Worm (Caenorhabditis elegans) whole organism, mixed stage, embryonic: ENCODE data around the gene nhr-40.

ENCODE experiments used
- M03D4.4 ChIP-seq: sonication (generic microtip); optimal IDR thresholded peaks from 2 replicates; lab custom pipeline; 2017; ENCODE audit warnings: mild to moderate bottlenecking, missing genetic modification characterization, missing compliant biosample characterization
- bed-3 ChIP-seq: fragments of 200-800 bp; sonication (Bioruptor generic); optimal IDR thresholded peaks from 3 replicates; lab custom pipeline; 2018; ENCODE audit warnings: mild to moderate bottlenecking, missing genetic modification characterization, moderate library complexity, missing compliant biosample characterization
- ceh-39 ChIP-seq: fragments of 150-350 bp; optimal IDR thresholded peaks from 2 replicates; lab custom pipeline; 2014; ENCODE audit warnings: missing biosample characterization, missing genetic modification characterization
- ceh-43 ChIP-seq: fragments of 200-800 bp; sonication (Bioruptor generic); optimal IDR thresholded peaks from 2 replicates; lab custom pipeline; 2018; ENCODE audit warnings: mild to moderate bottlenecking, missing genetic modification characterization, moderate library complexity, missing compliant biosample characterization
- ces-1 ChIP-seq: fragments of 150-350 bp; optimal IDR thresholded peaks from 2 replicates; lab custom pipeline; 2014; ENCODE audit warnings: missing biosample characterization, missing genetic modification reagents, missing genetic modification characterization
- cnd-1 ChIP-seq: fragments of 200-800 bp; sonication (Bioruptor generic); optimal IDR thresholded peaks from 2 replicates; lab custom pipeline; 2018; ENCODE audit warnings: mild to moderate bottlenecking, missing genetic modification characterization, missing compliant biosample characterization
- drap-1 ChIP-seq: fragments of 200-800 bp; sonication (Bioruptor generic); optimal IDR thresholded peaks from 3 replicates; lab custom pipeline; 2018; ENCODE audit warnings: mild to moderate bottlenecking, missing genetic modification characterization, missing compliant biosample characterization
- elt-1 ChIP-seq: sonication (generic microtip); optimal IDR thresholded peaks from 2 replicates; lab custom pipeline; 2017; ENCODE audit warnings: missing genetic modification characterization, mild to moderate bottlenecking, missing compliant biosample characterization, antibody characterized with exemption, moderate library complexity, borderline replicate concordance; ENCODE audit not compliant: insufficient read depth
- elt-3 ChIP-seq: fragments of 150-350 bp; optimal IDR thresholded peaks from 2 replicates; lab custom pipeline; 2014; ENCODE audit warnings: missing biosample characterization, missing genetic modification characterization
- hlh-1 ChIP-seq: fragments of 150-350 bp; optimal IDR thresholded peaks from 2 replicates; lab custom pipeline; 2014; ENCODE audit warnings: missing biosample characterization, missing genetic modification reagents, missing genetic modification characterization
- lin-13 ChIP-seq: fragments of 150-350 bp; optimal IDR thresholded peaks from 2 replicates; lab custom pipeline; 2014; ENCODE audit warnings: missing biosample characterization, missing genetic modification characterization
- mab-5 ChIP-seq: fragments of 150-350 bp; optimal IDR thresholded peaks from 2 replicates; lab custom pipeline; 2014; ENCODE audit warnings: missing biosample characterization, missing genetic modification characterization
- mep-1 ChIP-seq: fragments of 150-350 bp; optimal IDR thresholded peaks from 2 replicates; lab custom pipeline; 2017; ENCODE audit warnings: missing biosample characterization, missing genetic modification reagents, missing genetic modification characterization, inconsistent platforms
- mls-2 ChIP-seq: sonication (generic microtip); optimal IDR thresholded peaks from 2 replicates; lab custom pipeline; 2016; ENCODE audit warnings: mild to moderate bottlenecking, missing genetic modification characterization, moderate library complexity, missing compliant biosample characterization
- nhr-12 ChIP-seq: fragments of 150-350 bp; optimal IDR thresholded peaks from 2 replicates; lab custom pipeline; 2014; ENCODE audit warnings: missing biosample characterization, missing genetic modification characterization
- nhr-2 ChIP-seq: fragments of 150-350 bp; optimal IDR thresholded peaks from 2 replicates; lab custom pipeline; 2014; ENCODE audit warnings: missing biosample characterization, missing genetic modification characterization
- nhr-237 ChIP-seq: fragments of 150-350 bp; optimal IDR thresholded peaks from 2 replicates; lab custom pipeline; 2014; ENCODE audit warnings: missing biosample characterization, missing genetic modification characterization
- nhr-28 ChIP-seq: fragments of 150-350 bp; optimal IDR thresholded peaks from 2 replicates; lab custom pipeline; 2014; ENCODE audit warnings: missing biosample characterization, missing genetic modification characterization
- nhr-76 ChIP-seq: sonication (generic microtip); optimal IDR thresholded peaks from 2 replicates; lab custom pipeline; 2017; ENCODE audit warnings: missing biosample characterization, missing genetic modification characterization
- pha-4 ChIP-seq: fragments of 150-350 bp; optimal IDR thresholded peaks from 2 replicates; lab custom pipeline; 2018; ENCODE audit warnings: missing biosample characterization, missing genetic modification reagents, missing genetic modification characterization
- sem-2 ChIP-seq: fragments of 200-800 bp; sonication (Bioruptor generic); optimal IDR thresholded peaks from 2 replicates; lab custom pipeline; 2018; ENCODE audit warnings: mild to moderate bottlenecking, missing genetic modification characterization, missing compliant biosample characterization
- snpc-4 ChIP-seq: fragments of 150-350 bp; optimal IDR thresholded peaks from 2 replicates; lab custom pipeline; 2014; ENCODE audit warnings: missing biosample characterization, missing genetic modification characterization
- sptf-1 ChIP-seq: sonication (generic microtip); optimal IDR thresholded peaks from 2 replicates; lab custom pipeline; 2017; ENCODE audit warnings: mild to moderate bottlenecking, missing genetic modification characterization, moderate library complexity, missing compliant biosample characterization
- tbx-8 ChIP-seq: fragments of 200-800 bp; sonication (Bioruptor generic); optimal IDR thresholded peaks from 2 replicates; lab custom pipeline; 2018; ENCODE audit warnings: mild to moderate bottlenecking, missing genetic modification characterization, moderate library complexity, missing compliant biosample characterization
- unc-120 ChIP-seq: sonication (generic microtip); optimal IDR thresholded peaks from 2 replicates; lab custom pipeline; 2017; ENCODE audit warnings: missing genetic modification characterization, missing compliant biosample characterization; ENCODE audit not compliant: poor library complexity, severe bottlenecking
- unc-39 ChIP-seq: fragments of 150-350 bp; optimal IDR thresholded peaks from 2 replicates; lab custom pipeline; 2014; ENCODE audit warnings: missing biosample characterization, missing genetic modification characterization
- unc-62 ChIP-seq: fragments of 150-350 bp; optimal IDR thresholded peaks from 2 replicates; lab custom pipeline; 2014; ENCODE audit warnings: missing biosample characterization, missing genetic modification reagents, missing genetic modification characterization
- zip-8 ChIP-seq: fragments of 150-350 bp; optimal IDR thresholded peaks from 2 replicates; lab custom pipeline; 2014; ENCODE audit warnings: missing biosample characterization, missing genetic modification characterization
- ztf-11 ChIP-seq: fragments of 150-350 bp; optimal IDR thresholded peaks from 2 replicates; lab custom pipeline; 2014; ENCODE audit warnings: missing biosample characterization, missing genetic modification characterization

The nhr-40 gene

DNA sequence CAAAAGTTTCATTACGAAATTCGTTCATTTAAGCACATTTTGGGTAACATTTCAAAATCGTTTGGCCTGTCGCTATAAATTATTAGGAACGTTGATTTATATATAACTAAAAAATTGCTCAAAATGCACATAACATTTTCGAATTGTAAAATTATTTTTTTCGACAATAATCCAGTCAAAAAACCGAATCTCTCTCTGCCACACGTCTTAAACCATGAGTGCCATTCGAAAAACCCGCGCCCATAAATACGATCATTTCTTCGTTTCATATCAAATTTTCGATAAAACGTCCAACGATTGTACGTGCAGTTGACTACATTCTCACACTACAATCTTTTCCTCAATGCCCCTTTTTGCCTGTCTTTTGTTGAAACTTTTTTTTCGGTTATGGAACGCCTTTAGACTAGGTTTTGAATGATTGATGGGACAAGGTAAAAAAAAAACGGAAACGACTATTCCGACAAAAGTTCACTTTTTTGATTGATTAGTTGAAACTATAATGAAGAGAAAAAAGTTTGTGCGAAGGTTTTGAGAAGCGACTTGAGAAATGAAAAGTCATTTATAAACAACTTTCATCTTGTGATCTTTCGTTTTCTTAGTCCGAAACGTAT, 1.0 kb upstream of the nhr-40 start:
- no peak for TF ChIP-seq nhr-12 (tag; lab: Kevin White, UChicago)
- TF ChIP-seq hlh-1 (tag; lab: Kevin White, UChicago): no peak
- no peak for TF ChIP-seq ztf-11 (tag; lab: Kevin White, UChicago)
- no peak for TF ChIP-seq zip-8 (tag; lab: Kevin White, UChicago)
- no peak for TF ChIP-seq mab-5 (tag; lab: Kevin White, UChicago)
- TF ChIP-seq snpc-4 (tag; lab: Kevin White, UChicago): no peak
- TF ChIP-seq nhr-2: no peak

DNA sequence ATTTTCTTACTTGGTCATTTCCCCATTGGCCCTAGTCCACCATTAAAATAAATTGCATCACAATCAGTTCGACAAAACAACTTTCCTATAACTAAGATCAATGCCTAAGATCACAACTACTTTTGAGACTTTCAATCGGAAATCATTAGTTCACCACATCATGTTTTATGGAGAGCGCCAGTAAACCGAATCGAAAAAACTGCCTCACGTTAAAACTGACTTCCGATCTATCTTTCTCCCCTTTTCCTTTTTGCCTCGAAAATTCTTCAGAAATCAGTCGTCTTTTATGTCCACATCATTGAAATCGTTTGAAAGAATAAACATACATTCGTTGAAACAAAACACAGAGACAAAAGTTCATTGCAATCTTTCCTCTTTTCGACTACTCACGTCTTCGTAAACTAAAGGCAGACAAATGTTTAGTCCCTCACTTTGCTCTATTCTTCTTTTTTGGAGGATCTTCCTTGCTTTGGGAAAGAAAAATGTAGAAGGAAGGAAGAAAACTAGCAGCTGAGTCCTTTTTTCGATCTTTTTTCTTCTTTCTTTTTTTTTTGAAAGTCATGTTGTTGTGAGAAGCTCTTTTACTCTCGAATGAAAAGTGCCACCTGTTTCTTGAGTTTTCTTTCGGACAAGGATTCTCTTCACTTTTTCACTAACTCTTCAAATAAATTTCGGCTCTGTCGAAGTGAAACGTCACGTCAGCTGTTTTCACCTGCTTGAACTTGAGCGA, 1.4 kb downstream of the nhr-40 start:
- TF ChIP-seq nhr-12 (tag; lab: Kevin White, UChicago): no peak
- TF ChIP-seq ztf-11 (tag; lab: Kevin White, UChicago): no peak
- peak; percentile 57 for TF ChIP-seq unc-62 (GFP tag; lab: Kevin White, UChicago)
- TF ChIP-seq nhr-2: no peak
- no peak for TF ChIP-seq pha-4
- peak; percentile 65 for TF ChIP-seq hlh-1 (tag; lab: Kevin White, UChicago)
- no peak for TF ChIP-seq elt-1 (tag; lab: Kevin White, UChicago)
- TF ChIP-seq M03D4.4 (tag; lab: Kevin White, UChicago): no peak
- no peak for TF ChIP-seq sem-2 (GFP tag; lab: Kevin White, UChicago)
- TF ChIP-seq tbx-8 (GFP tag; lab: Kevin White, UChicago): no peak
- TF ChIP-seq mls-2 (tag; lab: Kevin White, UChicago): no peak
- no peak for TF ChIP-seq elt-3 (tag; lab: Kevin White, UChicago)
- no peak for TF ChIP-seq cnd-1 (tag; lab: Kevin White, UChicago)
- TF ChIP-seq drap-1: no peak
- no peak for TF ChIP-seq mep-1 (tag; lab: Kevin White, UChicago)
- TF ChIP-seq ces-1 (GFP tag; lab: Kevin White, UChicago): no peak
- TF ChIP-seq nhr-237: no peak
- peak; percentile 8 for TF ChIP-seq unc-120
- TF ChIP-seq, all 35 proteins: peak for 3

DNA sequence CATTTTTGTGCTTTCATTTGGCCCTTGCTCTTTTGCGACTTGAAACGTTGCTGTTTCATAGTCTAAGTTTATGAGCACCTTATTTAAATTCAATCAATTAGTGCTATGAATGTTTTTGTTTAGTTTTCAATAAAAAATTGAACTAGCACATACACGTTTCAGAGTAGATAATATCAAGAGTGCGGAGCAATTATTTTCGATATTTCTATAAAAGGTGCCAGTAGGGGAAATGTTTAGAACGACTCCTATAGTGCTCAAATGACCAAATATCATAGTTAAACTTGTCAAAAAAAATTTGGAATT, 1.9 kb downstream of the nhr-40 start:
- TF ChIP-seq ceh-39 (tag; lab: Kevin White, UChicago) (no peak), nhr-76 (tag; lab: Kevin White, UChicago) (no peak), lin-13 (no peak), M03D4.4 (tag; lab: Kevin White, UChicago) (no peak), bed-3 (no peak), unc-39 (tag; lab: Kevin White, UChicago) (no peak), unc-120 (no peak), snpc-4 (tag; lab: Kevin White, UChicago) (no peak), zip-8 (tag; lab: Kevin White, UChicago) (no peak), tbx-8 (GFP tag; lab: Kevin White, UChicago) (no peak), nhr-237 (no peak), nhr-12 (tag; lab: Kevin White, UChicago) (no peak), sem-2 (GFP tag; lab: Kevin White, UChicago) (no peak), mls-2 (tag; lab: Kevin White, UChicago) (no peak)

DNA sequence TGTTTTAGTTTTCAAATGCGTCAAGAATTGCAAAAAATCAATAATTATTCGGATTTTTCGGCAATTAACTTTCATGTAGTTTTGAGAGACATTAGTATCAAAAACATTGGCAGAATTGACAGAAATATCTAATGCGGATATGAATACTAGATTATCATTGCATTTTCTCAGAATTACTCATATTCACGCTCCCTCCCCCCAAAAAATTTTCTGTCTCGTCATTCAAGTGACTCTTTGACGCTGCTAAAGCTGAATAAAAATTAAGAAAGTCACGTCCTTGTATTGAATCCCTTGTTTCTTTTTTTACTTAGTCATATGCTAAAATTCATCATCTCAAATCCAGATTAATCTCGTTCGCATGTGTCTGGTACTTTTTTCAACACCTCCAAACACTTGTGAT, 2.8 kb downstream of the nhr-40 start:
- TF ChIP-seq mep-1 (tag; lab: Kevin White, UChicago): no peak
- no peak for TF ChIP-seq ceh-43 (GFP tag; lab: Kevin White, UChicago)
- TF ChIP-seq ces-1 (GFP tag; lab: Kevin White, UChicago): no peak
- TF ChIP-seq mls-2 (tag; lab: Kevin White, UChicago): no peak
- no peak for TF ChIP-seq tbx-8 (GFP tag; lab: Kevin White, UChicago)
- no peak for TF ChIP-seq elt-3 (tag; lab: Kevin White, UChicago)
- TF ChIP-seq lin-13: no peak
- TF ChIP-seq sem-2 (GFP tag; lab: Kevin White, UChicago): no peak
- no peak for TF ChIP-seq sptf-1 (tag; lab: Kevin White, UChicago)
- no peak for TF ChIP-seq nhr-237
- no peak for TF ChIP-seq unc-39 (tag; lab: Kevin White, UChicago)
- no peak for TF ChIP-seq drap-1
- TF ChIP-seq ceh-39 (tag; lab: Kevin White, UChicago): no peak
- TF ChIP-seq nhr-28 (tag; lab: Kevin White, UChicago): no peak
- no peak for TF ChIP-seq hlh-1 (tag; lab: Kevin White, UChicago)
- TF ChIP-seq pha-4: no peak
- TF ChIP-seq nhr-12 (tag; lab: Kevin White, UChicago): no peak
